Fruit fly (Drosophila melanogaster): ENCODE results near the gene ImpE2.

- TF ChIP-seq Gug (GFP tag; IDR thresholded peaks at IDR 0.05) (no peak), dpn (GFP tag; optimal IDR thresholded peaks at IDR 0.05) (no peak), kay (GFP tag; optimal IDR thresholded peaks at IDR 0.05) (no peak), CG9437 (GFP tag; optimal IDR thresholded peaks at IDR 0.05) (no peak), CG16779 (GFP tag; IDR thresholded peaks at IDR 0.05) (no peak), gcm2 (GFP tag; optimal IDR thresholded peaks at IDR 0.05) (no peak), emc (GFP tag; optimal IDR thresholded peaks at IDR 0.05) (no peak)
Observed at dm6 chr3L:3472063-3472528, 40.4 kb downstream of the ImpE2 start, which contains the start of the genes CG32267 and CG42324.

Measured in whole organism, embryonic.